Fruit fly (Drosophila melanogaster) whole organism, embryonic: Measurements from ENCODE around the gene NaPi-III.
A peak's percentile ranks its signal among the peaks of the same experiment; 100 is the strongest.

Experiments
- Asciz ChIP-seq: fragments of 200-800 bp; sonication (Bioruptor generic); optimal IDR thresholded peaks from 2 replicates; lab custom pipeline; 2017; ENCODE audit warnings: missing biosample characterization, mild to moderate bottlenecking, missing genetic modification characterization, missing genetic modification reagents
- Bdp1 ChIP-seq: fragments of 200-800 bp; sonication (Bioruptor generic); optimal IDR thresholded peaks from 3 replicates; lab custom pipeline; 2016; ENCODE audit warnings: missing biosample characterization, missing genetic modification characterization
- CG10267 ChIP-seq: fragments of 200-800 bp; sonication (Bioruptor generic); optimal IDR thresholded peaks from 2 replicates; lab custom pipeline; 2018; ENCODE audit warnings: missing biosample characterization, mild to moderate bottlenecking, missing genetic modification characterization, moderate library complexity
- CG10321 ChIP-seq: fragments of 200-800 bp; sonication (Bioruptor generic); IDR thresholded peaks from 2 replicates; pipeline ENCODE4 v1.3.6; 2022; ENCODE audit warnings: missing biosample characterization, missing genetic modification characterization
- CG10366 ChIP-seq: fragments of 200-800 bp; sonication (Bioruptor generic); IDR thresholded peaks from 2 replicates; pipeline ENCODE4 v1.3.6; 2022; ENCODE audit warnings: missing biosample characterization, missing genetic modification characterization
- CG10462 ChIP-seq: fragments of 200-800 bp; sonication (Bioruptor generic); optimal IDR thresholded peaks from 2 replicates; lab custom pipeline; 2016; ENCODE audit warnings: missing biosample characterization, missing genetic modification characterization
- CG11398 ChIP-seq: fragments of 200-800 bp; sonication (Bioruptor generic); optimal IDR thresholded peaks from 2 replicates; lab custom pipeline; 2016; ENCODE audit warnings: missing biosample characterization, missing genetic modification characterization
- CG12744 ChIP-seq: fragments of 200-800 bp; sonication (Bioruptor generic); optimal IDR thresholded peaks from 2 replicates; lab custom pipeline; 2016; ENCODE audit warnings: missing biosample characterization, missing genetic modification characterization
- CG13287 ChIP-seq: fragments of 200-800 bp; sonication (Bioruptor generic); IDR thresholded peaks from 2 replicates; pipeline ENCODE4 v1.3.6; 2022; ENCODE audit warnings: missing biosample characterization, missing genetic modification characterization; ENCODE audit not compliant: partially characterized antibody
- CG14965 ChIP-seq: fragments of 200-800 bp; sonication (Bioruptor generic); optimal IDR thresholded peaks from 2 replicates; lab custom pipeline; 2016; ENCODE audit warnings: missing biosample characterization, missing genetic modification characterization, borderline replicate concordance
- CG16813 ChIP-seq: fragments of 200-800 bp; sonication (Bioruptor generic); IDR thresholded peaks from 3 replicates; pipeline ENCODE4 v1.3.6; 2022; ENCODE audit warnings: missing biosample characterization, missing genetic modification characterization; ENCODE audit not compliant: partially characterized antibody
- CG17361 ChIP-seq: fragments of 200-800 bp; sonication (Bioruptor generic); IDR thresholded peaks from 3 replicates; pipeline ENCODE4 v1.3.6; 2022; ENCODE audit warnings: missing biosample characterization, missing genetic modification characterization
- CG17612 ChIP-seq: fragments of 200-800 bp; sonication (Bioruptor generic); IDR thresholded peaks from 2 replicates; pipeline ENCODE4 v1.3.6; 2022; ENCODE audit warnings: missing biosample characterization, missing genetic modification characterization
- CG1792 ChIP-seq: fragments of 200-800 bp; sonication (Bioruptor generic); optimal IDR thresholded peaks from 2 replicates; lab custom pipeline; 2016; ENCODE audit warnings: missing biosample characterization, missing genetic modification characterization
- CG18262 ChIP-seq: fragments of 200-800 bp; optimal IDR thresholded peaks from 3 replicates; lab custom pipeline; 2019; ENCODE audit warnings: missing biosample characterization, mild to moderate bottlenecking, missing genetic modification characterization, moderate library complexity
- CG32772 ChIP-seq: fragments of 200-800 bp; sonication (Bioruptor generic); IDR thresholded peaks from 2 replicates; pipeline ENCODE4 v1.3.6; 2022; ENCODE audit warnings: missing biosample characterization, missing genetic modification characterization
- CG34422 ChIP-seq: fragments of 200-800 bp; sonication (Bioruptor generic); IDR thresholded peaks from 3 replicates; pipeline ENCODE4 v1.3.6; 2022; ENCODE audit warnings: missing biosample characterization, missing genetic modification characterization
- CG7963 ChIP-seq: fragments of 200-800 bp; sonication (Bioruptor generic); IDR thresholded peaks from 3 replicates; pipeline ENCODE4 v1.3.6; 2022; ENCODE audit warnings: missing biosample characterization, missing genetic modification characterization; ENCODE audit not compliant: partially characterized antibody
- Dref ChIP-seq: fragments of 200-800 bp; sonication (Bioruptor generic); IDR thresholded peaks from 2 replicates; pipeline ENCODE4 v1.3.6; 2022; ENCODE audit warnings: missing biosample characterization, missing genetic modification characterization
- Ets65A ChIP-seq: fragments of 200-800 bp; sonication (Bioruptor generic); peaks from one replicate; lab custom pipeline; 2016; ENCODE audit warnings: missing biosample characterization, missing genetic modification characterization
- Fer2 ChIP-seq: fragments of 200-800 bp; sonication (Bioruptor generic); optimal IDR thresholded peaks from 2 replicates; lab custom pipeline; 2018; ENCODE audit warnings: missing biosample characterization, mild to moderate bottlenecking, missing genetic modification characterization, moderate library complexity
- Gug ChIP-seq: fragments of 200-800 bp; sonication (Bioruptor generic); IDR thresholded peaks from 4 replicates; pipeline ENCODE4 v1.3.6; 2022; ENCODE audit warnings: missing biosample characterization, missing genetic modification characterization
- HLH4C ChIP-seq: fragments of 200-800 bp; sonication (Bioruptor generic); IDR thresholded peaks from 3 replicates; pipeline ENCODE4 v1.3.6; 2022; ENCODE audit warnings: missing biosample characterization, missing genetic modification characterization; ENCODE audit not compliant: partially characterized antibody
- Hr39 ChIP-seq: fragments of >200 bp; optimal IDR thresholded peaks from 2 replicates; lab custom pipeline; 2017
- MBD-R2 ChIP-seq: fragments of 200-800 bp; sonication (Bioruptor generic); IDR thresholded peaks from 2 replicates; pipeline ENCODE4 v1.3.6; 2022; ENCODE audit warnings: missing biosample characterization, missing genetic modification characterization
- MTF-1 ChIP-seq: fragments of 200-800 bp; sonication (Bioruptor generic); optimal IDR thresholded peaks from 2 replicates; lab custom pipeline; 2018; ENCODE audit warnings: missing biosample characterization, mild to moderate bottlenecking, missing genetic modification characterization, borderline replicate concordance
- Med ChIP-seq: fragments of 200-800 bp; sonication (Bioruptor generic); peaks from one replicate; lab custom pipeline; 2016; ENCODE audit warnings: missing biosample characterization, missing genetic modification characterization, mild to moderate bottlenecking, inconsistent platforms, moderate library complexity
- Meics ChIP-seq: fragments of 200-800 bp; sonication (Bioruptor generic); optimal IDR thresholded peaks from 2 replicates; lab custom pipeline; 2017; ENCODE audit warnings: missing biosample characterization, mild to moderate bottlenecking, missing genetic modification characterization
- Nf-YC ChIP-seq: fragments of 200-800 bp; optimal IDR thresholded peaks from 3 replicates; lab custom pipeline; 2019; ENCODE audit warnings: missing biosample characterization, mild to moderate bottlenecking, missing genetic modification characterization, moderate library complexity
- Oaz ChIP-seq: fragments of 200-800 bp; sonication (Bioruptor generic); IDR thresholded peaks from 2 replicates; pipeline ENCODE4 v1.3.6; 2022; ENCODE audit warnings: missing biosample characterization, missing genetic modification characterization
- Opbp ChIP-seq: fragments of 200-800 bp; sonication (Bioruptor generic); IDR thresholded peaks from 3 replicates; pipeline ENCODE4 v1.3.6; 2022; ENCODE audit warnings: missing biosample characterization, missing genetic modification characterization; ENCODE audit not compliant: partially characterized antibody
- Ptx1 ChIP-seq: fragments of 200-800 bp; sonication (Bioruptor generic); IDR thresholded peaks from 2 replicates; pipeline ENCODE4 v1.3.6; 2022; ENCODE audit warnings: missing biosample characterization, missing genetic modification characterization
- amos ChIP-seq: fragments of 200-800 bp; sonication (Bioruptor generic); IDR thresholded peaks from 2 replicates; pipeline ENCODE4 v1.3.6; 2022; ENCODE audit warnings: missing biosample characterization, missing genetic modification characterization; ENCODE audit not compliant: partially characterized antibody
- bab2 ChIP-seq: fragments of 200-800 bp; sonication (Bioruptor generic); optimal IDR thresholded peaks from 2 replicates; lab custom pipeline; 2016; ENCODE audit warnings: missing biosample characterization, missing genetic modification characterization
- bbx ChIP-seq: fragments of 200-800 bp; sonication (Bioruptor generic); IDR thresholded peaks from 2 replicates; pipeline ENCODE4 v1.3.6; 2022; ENCODE audit warnings: missing biosample characterization, missing genetic modification characterization; ENCODE audit not compliant: partially characterized antibody
- btn ChIP-seq: fragments of 200-800 bp; sonication (Bioruptor generic); optimal IDR thresholded peaks from 2 replicates; lab custom pipeline; 2016; ENCODE audit warnings: missing biosample characterization, missing genetic modification characterization
- caup ChIP-seq: fragments of 200-800 bp; sonication (Bioruptor generic); optimal IDR thresholded peaks from 3 replicates; lab custom pipeline; 2017; ENCODE audit warnings: missing biosample characterization, mild to moderate bottlenecking, missing genetic modification characterization, moderate library complexity; ENCODE audit not compliant: severe bottlenecking
- chif ChIP-seq, 2 experiments: fragments of 200-800 bp; sonication (Bioruptor generic); optimal IDR thresholded peaks; 3 replicates each; lab custom pipeline; 2016; ENCODE audit warnings: missing biosample characterization in 2 of 2, missing genetic modification characterization in 2 of 2
- dati ChIP-seq: fragments of 200-800 bp; sonication (Bioruptor generic); IDR thresholded peaks from 2 replicates; pipeline ENCODE4 v1.3.6; 2022; ENCODE audit warnings: missing biosample characterization, missing genetic modification characterization
- disco-r ChIP-seq: fragments of 200-800 bp; sonication (Bioruptor generic); optimal IDR thresholded peaks from 2 replicates; lab custom pipeline; 2016; ENCODE audit warnings: missing biosample characterization, missing genetic modification characterization
- gcm ChIP-seq: fragments of 200-800 bp; sonication (Bioruptor generic); optimal IDR thresholded peaks from 2 replicates; lab custom pipeline; 2019; ENCODE audit warnings: missing biosample characterization, mild to moderate bottlenecking, missing genetic modification characterization, moderate library complexity
- her ChIP-seq: fragments of 200-800 bp; sonication (Bioruptor generic); optimal IDR thresholded peaks from 2 replicates; lab custom pipeline; 2016; ENCODE audit warnings: missing biosample characterization, missing genetic modification characterization
- jigr1 ChIP-seq: fragments of 200-800 bp; sonication (Bioruptor generic); IDR thresholded peaks from 3 replicates; pipeline ENCODE4 v1.3.6; 2022; ENCODE audit warnings: missing biosample characterization, missing genetic modification characterization
- lov ChIP-seq, 2 experiments: fragments of 200-800 bp in 1 of 2; fragments of >200 bp in 1 of 2; sonication (Bioruptor generic) in 1 of 2; IDR thresholded peaks in 1 of 2; optimal IDR thresholded peaks in 1 of 2; 2 replicates in 1 of 2; 3 replicates in 1 of 2; pipeline versions ENCODE4 v1.3.6 to Lab custom; 2017 to 2022; ENCODE audit warnings: missing biosample characterization in 1 of 2, missing genetic modification characterization in 1 of 2
- mam ChIP-seq: fragments of 200-800 bp; sonication (Bioruptor generic); optimal IDR thresholded peaks from 3 replicates; lab custom pipeline; 2016; ENCODE audit warnings: missing biosample characterization, missing genetic modification characterization
- otp ChIP-seq: fragments of 200-800 bp; sonication (Bioruptor generic); IDR thresholded peaks from 3 replicates; pipeline ENCODE4, ENCODE4 v1.3.6; 2022; ENCODE audit warnings: missing biosample characterization, missing genetic modification characterization
- psq ChIP-seq: fragments of 200-800 bp; sonication (Bioruptor generic); optimal IDR thresholded peaks from 2 replicates; lab custom pipeline; 2017; ENCODE audit warnings: missing biosample characterization, missing genetic modification characterization
- seq ChIP-seq: fragments of 200-800 bp; sonication (Bioruptor generic); IDR thresholded peaks from 2 replicates; pipeline ENCODE4 v1.3.6; 2022; ENCODE audit warnings: missing biosample characterization, missing genetic modification characterization
- tgo ChIP-seq: fragments of 200-800 bp; sonication (Bioruptor generic); IDR thresholded peaks from 3 replicates; pipeline ENCODE4 v1.3.6; 2022; ENCODE audit warnings: missing biosample characterization, missing genetic modification characterization
- tin ChIP-seq: fragments of 200-800 bp; sonication (Bioruptor generic); optimal IDR thresholded peaks from 3 replicates; lab custom pipeline; 2016; ENCODE audit warnings: missing biosample characterization, missing genetic modification characterization
- toy ChIP-seq: fragments of 200-800 bp; sonication (Bioruptor generic); IDR thresholded peaks from 2 replicates; pipeline ENCODE4 v1.3.6; 2022; ENCODE audit warnings: missing biosample characterization, missing genetic modification characterization

Gene NaPi-III

DNA sequence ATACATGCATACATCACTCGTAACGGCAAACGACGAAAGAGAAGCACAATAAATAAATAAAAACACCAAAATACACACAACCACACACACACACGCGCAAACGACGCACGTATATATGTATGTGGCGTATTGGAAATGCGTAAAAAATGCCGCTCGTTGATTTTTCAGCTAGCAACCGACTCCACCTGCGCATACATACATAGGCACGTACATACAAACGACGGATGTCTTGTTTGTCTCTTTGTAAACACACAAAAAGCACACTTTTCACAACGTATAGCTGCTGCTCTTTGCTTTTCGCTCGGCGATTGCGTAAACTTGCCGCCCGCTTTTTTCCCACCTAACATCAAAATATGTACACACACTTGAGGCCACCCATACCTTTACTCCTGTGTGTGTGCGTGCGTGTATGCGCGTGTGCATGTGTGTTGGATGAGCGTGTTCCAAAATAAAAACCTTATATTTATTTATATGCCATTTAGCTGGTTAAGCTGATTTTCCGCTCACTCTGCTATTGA is 3.2 kb upstream of the NaPi-III start (continued):
- no peak for TF ChIP-seq Ets65A (GFP tag; lab: Kevin White, UChicago)
- TF ChIP-seq otp: no peak
- no peak for TF ChIP-seq HLH4C (GFP tag; lab: Robert Waterston, UW)
- no peak for TF ChIP-seq CG10267 (tag; lab: Kevin White, UChicago)
- TF ChIP-seq Dref (GFP tag; lab: Robert Waterston, UW): no peak
- no peak for TF ChIP-seq Gug (GFP tag; lab: Robert Waterston, UW)
- TF ChIP-seq caup (GFP tag; lab: Kevin White, UChicago): peak; percentile 70
- no peak for TF ChIP-seq CG18262 (tag; lab: Kevin White, UChicago)
- no peak for TF ChIP-seq Nf-YC (tag; lab: Kevin White, UChicago)
- TF ChIP-seq MBD-R2: no peak
- TF ChIP-seq CG1792 (GFP tag; lab: Kevin White, UChicago): no peak
- peak; percentile 46 for TF ChIP-seq MTF-1 (GFP tag; lab: Kevin White, UChicago)
- TF ChIP-seq CG17361 (GFP tag; lab: Robert Waterston, UW): no peak; the same call in 2 of the 3 replicates
- no peak for TF ChIP-seq tin (GFP tag; lab: Kevin White, UChicago)
- TF ChIP-seq Ptx1 (GFP tag; lab: Robert Waterston, UW): no peak
- no peak for TF ChIP-seq bbx
- TF ChIP-seq Fer2 (tag; lab: Kevin White, UChicago): peak; percentile 14
- TF ChIP-seq Bdp1: no peak
- peak; percentile 64 for TF ChIP-seq Med (GFP tag; lab: Kevin White, UChicago)
- no peak for TF ChIP-seq btn (GFP tag; lab: Kevin White, UChicago)
- no peak for TF ChIP-seq CG10462 (GFP tag; lab: Kevin White, UChicago)
- no peak for TF ChIP-seq CG7963
- TF ChIP-seq CG34422: peak; percentile 58; the same call in 1 of the 3 replicates
- no peak for TF ChIP-seq Oaz (GFP tag; lab: Robert Waterston, UW)
- TF ChIP-seq CG10366 (GFP tag; lab: Robert Waterston, UW): no peak
- no peak for TF ChIP-seq dati (GFP tag; lab: Robert Waterston, UW)
- TF ChIP-seq CG10321 (GFP tag; lab: Robert Waterston, UW): no peak
- no peak; the same call in 1 of the 2 replicates for TF ChIP-seq amos (GFP tag; lab: Robert Waterston, UW)
- TF ChIP-seq disco-r: no peak
- TF ChIP-seq Asciz (GFP tag; lab: Kevin White, UChicago): peak; percentile 20
- no peak for TF ChIP-seq lov (optimal IDR thresholded peaks at IDR 0.05; lab: Kevin White, UChicago)
- TF ChIP-seq lov (GFP tag; IDR thresholded peaks at IDR 0.05; lab: Robert Waterston, UW): no peak
- no peak for TF ChIP-seq CG17612
- no peak for TF ChIP-seq mam (GFP tag; lab: Kevin White, UChicago)
- no peak for TF ChIP-seq CG12744 (GFP tag; lab: Kevin White, UChicago)
- no peak for TF ChIP-seq her (GFP tag; lab: Kevin White, UChicago)
- TF ChIP-seq Meics (GFP tag; lab: Kevin White, UChicago): peak; percentile 50
- no peak for TF ChIP-seq CG16813 (GFP tag; lab: Robert Waterston, UW)
- TF ChIP-seq CG32772 (GFP tag; lab: Robert Waterston, UW): no peak
- TF ChIP-seq CG14965 (GFP tag; lab: Kevin White, UChicago): peak; percentile 3
- TF ChIP-seq toy (GFP tag; lab: Robert Waterston, UW): no peak
- no peak for TF ChIP-seq tgo (GFP tag; lab: Robert Waterston, UW)
- TF ChIP-seq psq (GFP tag; lab: Kevin White, UChicago): peak; percentile 10
- TF ChIP-seq Hr39: no peak
- TF ChIP-seq gcm (GFP tag; lab: Kevin White, UChicago): peak; percentile 45
- no peak for TF ChIP-seq bab2 (GFP tag; lab: Kevin White, UChicago)
- TF ChIP-seq chif (GFP tag; optimal IDR thresholded peaks at IDR 0.05; lab: Kevin White, UChicago): no peak
- TF ChIP-seq CG13287 (GFP tag; lab: Robert Waterston, UW): no peak
- TF ChIP-seq seq (GFP tag; lab: Robert Waterston, UW): no peak
- no peak for TF ChIP-seq CG11398 (GFP tag; lab: Kevin White, UChicago)
- no peak for TF ChIP-seq Opbp
- TF ChIP-seq jigr1 (GFP tag; lab: Robert Waterston, UW): no peak
